Fruit fly (Drosophila melanogaster) whole organism, embryonic: ENCODE measurements around the gene Rpt5.

Experiments
- Ada2b ChIP-seq: fragments of 200-800 bp; sonication (Bioruptor generic); IDR thresholded peaks from 2 replicates; pipeline ENCODE4 v1.3.6; 2022; ENCODE audit warnings: missing biosample characterization, missing genetic modification characterization
- Asciz ChIP-seq: fragments of 200-800 bp; sonication (Bioruptor generic); optimal IDR thresholded peaks from 2 replicates; lab custom pipeline; 2017; ENCODE audit warnings: missing biosample characterization, mild to moderate bottlenecking, missing genetic modification characterization, missing genetic modification reagents
- CG1024 ChIP-seq: fragments of 200-800 bp; sonication (Bioruptor generic); IDR thresholded peaks from 2 replicates; pipeline ENCODE4 v1.3.6; 2022; ENCODE audit warnings: missing biosample characterization, missing genetic modification characterization
- CG10543 ChIP-seq: fragments of 200-800 bp; sonication (Bioruptor generic); optimal IDR thresholded peaks from 3 replicates; lab custom pipeline; 2017; ENCODE audit warnings: missing biosample characterization, mild to moderate bottlenecking, missing genetic modification characterization, moderate library complexity
- CG11504 ChIP-seq: fragments of 200-800 bp; sonication (Bioruptor generic); optimal IDR thresholded peaks from 3 replicates; lab custom pipeline; 2019; ENCODE audit warnings: missing biosample characterization, mild to moderate bottlenecking, missing genetic modification characterization, moderate library complexity
- CG11695 ChIP-seq: fragments of 200-800 bp; sonication (Bioruptor generic); IDR thresholded peaks from 3 replicates; pipeline ENCODE4 v1.3.6; 2022; ENCODE audit warnings: missing biosample characterization, missing genetic modification characterization
- CG12659 ChIP-seq: fragments of 200-800 bp; sonication (Bioruptor generic); optimal IDR thresholded peaks from 3 replicates; lab custom pipeline; 2017; ENCODE audit warnings: mild to moderate bottlenecking, missing biosample characterization, missing genetic modification reagents, missing genetic modification characterization
- CG13624 ChIP-seq: fragments of 200-800 bp; sonication (Bioruptor generic); optimal IDR thresholded peaks from 2 replicates; lab custom pipeline; 2016; ENCODE audit warnings: missing biosample characterization, missing genetic modification characterization
- CG15269 ChIP-seq: fragments of 200-800 bp; sonication (Bioruptor generic); optimal IDR thresholded peaks from 2 replicates; lab custom pipeline; 2018; ENCODE audit warnings: missing biosample characterization, mild to moderate bottlenecking, missing genetic modification characterization, moderate library complexity
- CG1529 ChIP-seq: fragments of 200-800 bp; sonication (Bioruptor generic); optimal IDR thresholded peaks from 3 replicates; lab custom pipeline; 2018; ENCODE audit warnings: missing biosample characterization, missing genetic modification characterization
- CG17186 ChIP-seq: fragments of 200-800 bp; sonication (Bioruptor generic); optimal IDR thresholded peaks from 3 replicates; lab custom pipeline; 2017; ENCODE audit warnings: missing biosample characterization, missing genetic modification reagents, missing genetic modification characterization
- CG17361 ChIP-seq: fragments of 200-800 bp; sonication (Bioruptor generic); IDR thresholded peaks from 3 replicates; pipeline ENCODE4 v1.3.6; 2022; ENCODE audit warnings: missing biosample characterization, missing genetic modification characterization
- CG17802 ChIP-seq: fragments of 200-800 bp; sonication (Bioruptor generic); optimal IDR thresholded peaks from 2 replicates; lab custom pipeline; 2018; ENCODE audit warnings: missing biosample characterization, mild to moderate bottlenecking, missing genetic modification characterization, moderate library complexity
- CG30403 ChIP-seq: fragments of 200-800 bp; sonication (Bioruptor generic); optimal IDR thresholded peaks from 3 replicates; lab custom pipeline; 2016; ENCODE audit warnings: missing biosample characterization, missing genetic modification characterization
- CG30431 ChIP-seq: fragments of 200-800 bp; sonication (Bioruptor generic); optimal IDR thresholded peaks from 2 replicates; lab custom pipeline; 2017; ENCODE audit warnings: missing biosample characterization, missing genetic modification characterization
- CG3065 ChIP-seq: fragments of 200-800 bp; sonication (Bioruptor generic); optimal IDR thresholded peaks from 2 replicates; lab custom pipeline; 2016; ENCODE audit warnings: missing biosample characterization, missing genetic modification characterization
- CG32532 ChIP-seq: fragments of 200-800 bp; sonication (Bioruptor generic); IDR thresholded peaks from 2 replicates; pipeline ENCODE4 v1.3.6; 2022; ENCODE audit warnings: missing biosample characterization, missing genetic modification characterization
- CG3407 ChIP-seq: fragments of 200-800 bp; sonication (Bioruptor generic); optimal IDR thresholded peaks from 2 replicates; lab custom pipeline; 2018; ENCODE audit warnings: missing biosample characterization, mild to moderate bottlenecking, missing genetic modification characterization
- CG4854 ChIP-seq: fragments of 200-800 bp; sonication (Bioruptor generic); optimal IDR thresholded peaks from 2 replicates; lab custom pipeline; 2016; ENCODE audit warnings: missing biosample characterization, missing genetic modification characterization, inconsistent platforms
- CG6854 ChIP-seq: fragments of 200-800 bp; sonication (Bioruptor generic); optimal IDR thresholded peaks from 3 replicates; lab custom pipeline; 2017; ENCODE audit warnings: missing biosample characterization, mild to moderate bottlenecking, missing genetic modification characterization
- CG7357 ChIP-seq: fragments of 200-800 bp; sonication (Bioruptor generic); IDR thresholded peaks from 3 replicates; pipeline ENCODE4 v1.3.6; 2022; ENCODE audit warnings: missing biosample characterization, missing genetic modification characterization
- CkIIα-i1 ChIP-seq: fragments of 200-800 bp; sonication (Bioruptor generic); IDR thresholded peaks from 2 replicates; pipeline ENCODE4 v1.3.6; 2022; ENCODE audit warnings: missing biosample characterization, missing genetic modification characterization
- Dad ChIP-seq: fragments of 200-800 bp; sonication (Bioruptor generic); optimal IDR thresholded peaks from 3 replicates; lab custom pipeline; 2016; ENCODE audit warnings: missing biosample characterization, missing genetic modification characterization
- Dll ChIP-seq: fragments of 200-800 bp; sonication (Bioruptor generic); IDR thresholded peaks from 4 replicates; pipeline ENCODE4 v1.3.6; 2022; ENCODE audit warnings: missing biosample characterization, missing genetic modification characterization; ENCODE audit not compliant: partially characterized antibody
- Ets65A ChIP-seq: fragments of 200-800 bp; sonication (Bioruptor generic); peaks from one replicate; lab custom pipeline; 2016; ENCODE audit warnings: missing biosample characterization, missing genetic modification characterization
- H15 ChIP-seq: fragments of 200-800 bp; sonication (Bioruptor generic); IDR thresholded peaks from 3 replicates; pipeline ENCODE4 v1.3.6; 2022; ENCODE audit warnings: missing biosample characterization, missing genetic modification characterization
- Hr3 ChIP-seq: fragments of 200-800 bp; sonication (Bioruptor generic); optimal IDR thresholded peaks from 3 replicates; lab custom pipeline; 2016; ENCODE audit warnings: missing biosample characterization, missing genetic modification characterization
- MTF-1 ChIP-seq: fragments of 200-800 bp; sonication (Bioruptor generic); optimal IDR thresholded peaks from 2 replicates; lab custom pipeline; 2018; ENCODE audit warnings: missing biosample characterization, mild to moderate bottlenecking, missing genetic modification characterization, borderline replicate concordance
- Mes4 ChIP-seq: fragments of 200-800 bp; sonication (Bioruptor generic); optimal IDR thresholded peaks from 2 replicates; lab custom pipeline; 2016; ENCODE audit warnings: missing biosample characterization, missing genetic modification characterization
- Mrtf ChIP-seq: fragments of 200-800 bp; sonication (Bioruptor generic); IDR thresholded peaks from 3 replicates; pipeline ENCODE4 v1.3.6; 2022; ENCODE audit warnings: missing biosample characterization, missing genetic modification characterization
- Nf-YB ChIP-seq: fragments of 200-800 bp; sonication (Bioruptor generic); optimal IDR thresholded peaks from 3 replicates; lab custom pipeline; 2019; ENCODE audit warnings: missing biosample characterization, mild to moderate bottlenecking, missing genetic modification characterization, moderate library complexity
- Pdp1 ChIP-seq, 2 experiments: fragments of 200-800 bp; sonication (Bioruptor generic); optimal IDR thresholded peaks; 3 replicates each; lab custom pipeline; 2016; ENCODE audit warnings: missing biosample characterization in 2 of 2, missing genetic modification characterization in 2 of 2, mild to moderate bottlenecking in 1 of 2, moderate library complexity in 1 of 2
- Xbp1 ChIP-seq: fragments of 200-800 bp; sonication (Bioruptor generic); optimal IDR thresholded peaks from 3 replicates; lab custom pipeline; 2016; ENCODE audit warnings: missing biosample characterization, mild to moderate bottlenecking, missing genetic modification characterization
- bigmax ChIP-seq: fragments of 200-800 bp; sonication (Bioruptor generic); optimal IDR thresholded peaks from 2 replicates; lab custom pipeline; 2018; ENCODE audit warnings: missing biosample characterization, mild to moderate bottlenecking, missing genetic modification characterization
- cas ChIP-seq: fragments of 200-800 bp; sonication (Bioruptor generic); IDR thresholded peaks from 2 replicates; pipeline ENCODE4 v1.3.6; 2022; ENCODE audit warnings: missing biosample characterization, missing genetic modification characterization
- corto ChIP-seq: fragments of 200-800 bp; sonication (Bioruptor generic); optimal IDR thresholded peaks from 2 replicates; lab custom pipeline; 2016; ENCODE audit warnings: missing biosample characterization, mild to moderate bottlenecking, missing genetic modification characterization, moderate library complexity
- crc ChIP-seq: fragments of 200-800 bp; sonication (Bioruptor generic); optimal IDR thresholded peaks from 2 replicates; lab custom pipeline; 2016; ENCODE audit warnings: missing biosample characterization, missing genetic modification characterization
- dan ChIP-seq: fragments of 200-800 bp; sonication (Bioruptor generic); IDR thresholded peaks from 2 replicates; pipeline ENCODE4 v1.3.6; 2022; ENCODE audit warnings: missing biosample characterization, missing genetic modification characterization
- ewg ChIP-seq: fragments of 200-800 bp; sonication (Bioruptor generic); optimal IDR thresholded peaks from 3 replicates; lab custom pipeline; 2017; ENCODE audit warnings: mild to moderate bottlenecking, missing biosample characterization, missing genetic modification reagents, missing genetic modification characterization
- fd96Cb ChIP-seq: fragments of 200-800 bp; sonication (Bioruptor generic); optimal IDR thresholded peaks from 2 replicates; lab custom pipeline; 2018; ENCODE audit warnings: missing biosample characterization, mild to moderate bottlenecking, missing genetic modification characterization, moderate library complexity
- grau ChIP-seq: fragments of 200-800 bp; optimal IDR thresholded peaks from 3 replicates; lab custom pipeline; 2019; ENCODE audit warnings: missing biosample characterization, mild to moderate bottlenecking, missing genetic modification characterization, moderate library complexity
- lilli ChIP-seq: fragments of 200-800 bp; sonication (Bioruptor generic); optimal IDR thresholded peaks from 3 replicates; lab custom pipeline; 2016; ENCODE audit warnings: missing biosample characterization, missing genetic modification characterization
- nerfin-1 ChIP-seq: fragments of 200-800 bp; sonication (Bioruptor generic); optimal IDR thresholded peaks from 3 replicates; lab custom pipeline; 2019; ENCODE audit warnings: missing biosample characterization, mild to moderate bottlenecking, missing genetic modification characterization, moderate library complexity
- pita ChIP-seq: fragments of 200-800 bp; sonication (Bioruptor generic); optimal IDR thresholded peaks from 2 replicates; lab custom pipeline; 2017; ENCODE audit warnings: missing biosample characterization, mild to moderate bottlenecking, missing genetic modification characterization
- pzg ChIP-seq: fragments of 200-800 bp; sonication (Bioruptor generic); optimal IDR thresholded peaks from 3 replicates; lab custom pipeline; 2018; ENCODE audit warnings: missing biosample characterization, mild to moderate bottlenecking, missing genetic modification characterization, moderate library complexity
- row ChIP-seq: fragments of 200-800 bp; sonication (Bioruptor generic); IDR thresholded peaks from 3 replicates; pipeline ENCODE4 v1.3.6; 2022; ENCODE audit warnings: missing biosample characterization, missing genetic modification characterization
- sd ChIP-seq: fragments of 200-800 bp; sonication (Bioruptor generic); optimal IDR thresholded peaks from 3 replicates; lab custom pipeline; 2018; ENCODE audit warnings: missing biosample characterization, mild to moderate bottlenecking, missing genetic modification characterization, moderate library complexity
- sima ChIP-seq: fragments of 200-800 bp; sonication (Bioruptor generic); optimal IDR thresholded peaks from 2 replicates; lab custom pipeline; 2016; ENCODE audit warnings: missing biosample characterization, missing genetic modification characterization
- ttk ChIP-seq: fragments of 200-800 bp; sonication (Bioruptor generic); IDR thresholded peaks from 2 replicates; pipeline ENCODE4 v2.1.2; 2022; ENCODE audit warnings: missing biosample characterization, missing genetic modification characterization
- usp ChIP-seq: fragments of >200 bp; optimal IDR thresholded peaks from 2 replicates; lab custom pipeline; 2017; ENCODE audit warnings: missing biosample characterization, missing genetic modification characterization

Rpt5 gene

DNA sequence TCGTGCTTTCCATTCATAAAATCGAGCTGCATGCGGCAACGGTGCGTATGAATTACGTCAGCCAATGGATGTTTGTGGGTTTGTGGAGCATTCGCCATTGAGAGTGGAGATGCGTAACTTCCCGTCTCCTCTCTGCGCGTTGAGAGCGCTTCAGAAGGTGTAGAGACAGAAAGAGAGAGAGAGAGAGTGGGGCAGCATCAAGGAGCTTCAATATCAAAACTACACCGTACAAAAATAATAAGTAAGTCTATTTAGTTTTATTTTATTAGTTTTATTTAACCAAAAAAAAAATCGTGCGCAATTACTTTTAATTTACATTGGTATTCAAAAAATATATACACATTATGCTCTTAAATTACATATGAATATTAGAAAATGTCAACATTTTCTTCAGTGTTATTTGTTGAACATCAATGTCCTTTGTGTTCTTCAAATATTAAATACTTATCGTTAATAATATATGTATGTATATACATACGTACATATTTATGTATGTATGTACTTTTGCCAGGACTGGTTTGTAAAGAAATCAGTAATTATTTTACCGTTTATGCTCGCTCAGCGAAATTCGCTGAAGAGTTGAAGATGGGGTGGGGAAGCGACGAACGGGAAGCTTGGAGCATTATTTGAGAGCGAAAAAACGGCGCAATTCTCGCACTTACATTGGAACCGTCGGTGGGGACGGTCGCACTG lies 29.9 kb upstream of the Rpt5 start, which contains the start of gene CG10365 (continued):
- TF ChIP-seq CG3065 (GFP tag; lab: Kevin White, UChicago) (peak; percentile 3), CG30403 (GFP tag; lab: Kevin White, UChicago) (peak; percentile 90), Hr3 (GFP tag; lab: Kevin White, UChicago) (peak; percentile 84), CG10543 (GFP tag; lab: Kevin White, UChicago) (peak; percentile 69), cas (0 out of 2 replicates have a peak, but pooled peaks have one; percentile 50), CG3407 (peak; percentile 54), Nf-YB (peak; percentile 77), CG17186 (GFP tag; lab: Kevin White, UChicago) (no peak), H15 (GFP tag; lab: Robert Waterston, UW) (peak; percentile 67), MTF-1 (GFP tag; lab: Kevin White, UChicago) (peak; percentile 58), CG17802 (tag; lab: Kevin White, UChicago) (no peak), CkIIα-i1 (GFP tag; lab: Robert Waterston, UW) (no peak), pzg (no peak), CG1024 (peak; percentile 60), Dad (GFP tag; lab: Kevin White, UChicago) (no peak), CG6854 (GFP tag; lab: Kevin White, UChicago) (peak; percentile 91), Mes4 (no peak), CG11504 (tag; lab: Kevin White, UChicago) (peak; percentile 95), CG7357 (peak; percentile 76), Dll (GFP tag; lab: Robert Waterston, UW) (no peak), Ada2b (GFP tag; lab: Robert Waterston, UW) (peak; percentile 88), sima (GFP tag; lab: Kevin White, UChicago) (no peak), ewg (GFP tag; lab: Kevin White, UChicago) (peak; percentile 70), Xbp1 (GFP tag; lab: Kevin White, UChicago) (peak; percentile 77), CG30431 (GFP tag; lab: Kevin White, UChicago) (no peak), usp (GFP tag; lab: Kevin White, UChicago) (no peak), Asciz (GFP tag; lab: Kevin White, UChicago) (peak; percentile 87), fd96Cb (tag; lab: Kevin White, UChicago) (peak; percentile 86), CG15269 (tag; lab: Kevin White, UChicago) (peak; percentile 95), CG13624 (GFP tag; lab: Kevin White, UChicago) (no peak), CG12659 (peak; percentile 93), dan (no peak), nerfin-1 (tag; lab: Kevin White, UChicago) (peak; percentile 80), Ets65A (GFP tag; lab: Kevin White, UChicago) (no peak), ttk (GFP tag; lab: Robert Waterston, UW) (peak; percentile 79), CG17361 (GFP tag; lab: Robert Waterston, UW) (peak; percentile 92), lilli (peak; percentile 52), grau (tag; lab: Kevin White, UChicago) (peak; percentile 86), corto (GFP tag; lab: Kevin White, UChicago) (peak; percentile 33), bigmax (no peak), CG11695 (GFP tag; lab: Robert Waterston, UW) (peak; percentile 90), Pdp1 (GFP tag; optimal IDR thresholded peaks at IDR 0.05; lab: Kevin White, UChicago) (peak in 1 of 2 experiments; percentile 96), CG4854 (GFP tag; lab: Kevin White, UChicago) (no peak), CG1529 (peak; percentile 17), row (GFP tag; lab: Robert Waterston, UW) (peak; percentile 91), Mrtf (GFP tag; lab: Robert Waterston, UW) (peak; percentile 20; the same call in 1 of the 3 replicates), CG32532 (GFP tag; lab: Robert Waterston, UW) (peak; percentile 91), pita (GFP tag; lab: Kevin White, UChicago) (no peak), crc (no peak), sd (tag; lab: Kevin White, UChicago) (peak; percentile 65)
